Fruit fly (Drosophila melanogaster): ENCODE results near the gene CG45012.

Gene CG45012

DNA sequence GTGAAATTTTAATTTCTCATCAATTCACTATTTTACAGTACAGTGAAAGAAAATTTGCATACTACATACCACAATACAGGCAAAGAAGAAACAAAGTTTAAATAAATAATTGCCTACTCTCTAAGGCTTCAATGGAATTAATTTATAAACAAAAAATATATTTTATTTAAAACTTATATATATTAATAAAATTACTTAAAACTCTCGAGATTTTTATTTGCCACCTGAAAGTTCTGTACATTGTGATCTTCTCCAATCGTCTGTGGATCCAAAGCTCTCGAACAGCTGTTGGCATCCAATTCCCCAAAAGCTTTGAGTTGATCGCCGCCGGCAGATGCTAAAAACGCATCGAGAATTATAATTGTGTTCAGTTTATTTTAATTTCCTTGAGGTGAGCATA is 15.2 kb downstream of the CG45012 start, which contains the start of gene Mal-B2:
Gene Mal-B2, plus strand, starts transcription at position 301 of the 400 bp plus-strand sequence.
- no peak for TF ChIP-seq CG4318 (GFP tag; optimal IDR thresholded peaks at IDR 0.05)
- no peak for TF ChIP-seq CG11762 (GFP tag; optimal IDR thresholded peaks at IDR 0.05; ENCODE audit: insufficient read depth)
- TF ChIP-seq CG11294 (GFP tag; IDR thresholded peaks at IDR 0.05), result no peak
- no peak for TF ChIP-seq acj6 (GFP tag; optimal IDR thresholded peaks at IDR 0.05)
- TF ChIP-seq Hr4 (GFP tag; optimal IDR thresholded peaks at IDR 0.05), result no peak
- no peak for TF ChIP-seq spab (GFP tag; optimal IDR thresholded peaks at IDR 0.05)
- TF ChIP-seq salr (GFP tag; optimal IDR thresholded peaks at IDR 0.05), result no peak
- TF ChIP-seq CG8319 (GFP tag; optimal IDR thresholded peaks at IDR 0.05), result no peak

DNA sequence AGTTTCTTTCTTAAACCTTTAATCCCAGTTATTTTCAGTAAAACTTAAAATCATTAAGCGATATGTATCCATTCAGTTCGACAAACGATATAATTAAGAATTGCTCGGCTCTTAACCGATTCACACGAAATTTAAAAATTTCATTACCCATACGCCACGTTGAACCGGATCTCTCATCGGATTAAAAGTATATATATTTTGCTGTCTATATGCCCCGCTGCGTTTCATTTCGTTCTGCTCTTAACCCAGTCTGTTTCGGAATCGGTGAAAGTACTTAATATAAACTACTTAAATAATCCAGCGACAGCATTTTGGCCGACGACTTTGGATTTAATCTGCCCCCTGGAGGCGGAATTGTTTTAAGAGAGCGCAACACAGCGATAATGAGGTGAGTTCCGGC is 18.7 kb downstream of the CG45012 start, which contains the start of gene CG42751:
Gene CG42751, plus strand, starts transcription at position 301 of the 400 bp plus-strand sequence.
- TF ChIP-seq Hr4 (GFP tag; optimal IDR thresholded peaks at IDR 0.05), result no peak
- TF ChIP-seq CG8319 (GFP tag; optimal IDR thresholded peaks at IDR 0.05), result no peak
- no peak for TF ChIP-seq CG6854 (GFP tag; optimal IDR thresholded peaks at IDR 0.05)

DNA sequence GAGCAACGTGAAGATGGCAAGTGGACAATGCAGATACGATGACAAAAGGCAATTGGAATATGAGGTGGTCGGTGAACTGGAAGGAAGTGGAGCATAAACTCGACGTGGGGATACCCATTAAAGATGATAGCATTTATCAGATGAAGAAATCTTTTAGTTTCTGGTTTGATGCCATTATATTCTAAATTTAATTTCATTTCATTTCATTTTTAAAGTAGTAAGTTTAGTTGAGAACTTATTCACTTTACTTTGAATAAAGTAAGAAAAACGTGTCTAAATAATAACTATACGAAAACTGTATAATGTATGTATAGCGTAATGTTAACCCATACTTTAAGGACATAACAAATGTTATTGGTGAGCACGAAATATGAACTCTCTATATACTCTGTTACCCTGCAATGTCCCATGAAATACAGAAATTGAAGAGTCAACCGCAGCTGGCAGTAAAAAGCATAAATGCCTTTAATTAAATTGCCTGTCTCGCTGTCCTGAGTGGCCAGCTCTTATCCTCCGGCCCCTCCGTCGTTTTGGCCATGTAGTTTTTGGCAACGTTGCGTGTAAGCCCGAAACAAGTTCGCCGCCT is 36.6 kb downstream of the CG45012 start:
- TF ChIP-seq salr (GFP tag; optimal IDR thresholded peaks at IDR 0.05), result peak in 1 of 2 experiments; percentile 5
- no peak for TF ChIP-seq Hr38 (GFP tag; optimal IDR thresholded peaks at IDR 0.05)
- no peak for TF ChIP-seq CG11294 (GFP tag; IDR thresholded peaks at IDR 0.05)
- peak; percentile 25 for TF ChIP-seq Ets21C (GFP tag; optimal IDR thresholded peaks at IDR 0.05)
- peak; percentile 56 for TF ChIP-seq pdm3 (GFP tag; optimal IDR thresholded peaks at IDR 0.05)
- TF ChIP-seq CG7368 (GFP tag; optimal IDR thresholded peaks at IDR 0.05), result no peak
- TF ChIP-seq Sox14 (GFP tag; optimal IDR thresholded peaks at IDR 0.05), result peak; percentile 45
- no peak for TF ChIP-seq fkh (GFP tag; optimal IDR thresholded peaks at IDR 0.05)
- TF ChIP-seq Blimp-1 (GFP tag; optimal IDR thresholded peaks at IDR 0.05), result no peak
- peak; percentile 93 for TF ChIP-seq Eip78C (GFP tag)
- peak; percentile 64 for TF ChIP-seq Met (GFP tag; optimal IDR thresholded peaks at IDR 0.05)
- TF ChIP-seq CG10669 (GFP tag; optimal IDR thresholded peaks at IDR 0.05), result peak; percentile 39
- TF ChIP-seq CG8632 (GFP tag; optimal IDR thresholded peaks at IDR 0.05), result peak; percentile 49
- TF ChIP-seq CG3032 (tag; optimal IDR thresholded peaks at IDR 0.05), result peak; percentile 23
- TF ChIP-seq vri (GFP tag; optimal IDR thresholded peaks at IDR 0.05), result no peak
- TF ChIP-seq CG6792 (GFP tag; optimal IDR thresholded peaks at IDR 0.05), result peak; percentile 61
- TF ChIP-seq CG9139 (GFP tag; optimal IDR thresholded peaks at IDR 0.05), result no peak
- peak; percentile 62 for TF ChIP-seq CG34406 (GFP tag; optimal IDR thresholded peaks at IDR 0.05)
- TF ChIP-seq CG32006 (GFP tag; optimal IDR thresholded peaks at IDR 0.05), result peak; percentile 11
- TF ChIP-seq net (GFP tag; optimal IDR thresholded peaks at IDR 0.05), result no peak
- no peak for TF ChIP-seq Eip93F (GFP tag; optimal IDR thresholded peaks at IDR 0.05)
- no peak for TF ChIP-seq fd85E (GFP tag; optimal IDR thresholded peaks at IDR 0.05)
- TF ChIP-seq spab (GFP tag; optimal IDR thresholded peaks at IDR 0.05), result peak; percentile 41
- TF ChIP-seq cyc (GFP tag; optimal IDR thresholded peaks at IDR 0.05), result peak; percentile 57
- TF ChIP-seq CG8119 (GFP tag; IDR thresholded peaks at IDR 0.05), result no peak
- peak; percentile 28 for TF ChIP-seq dsx (GFP tag; optimal IDR thresholded peaks at IDR 0.05; ENCODE audit: poor library complexity, severe bottlenecking)
- TF ChIP-seq fd59A (GFP tag; optimal IDR thresholded peaks at IDR 0.05), result peak; percentile 9
- TF ChIP-seq CG6808 (GFP tag; optimal IDR thresholded peaks at IDR 0.05), result peak; percentile 41
- TF ChIP-seq OdsH (GFP tag; optimal IDR thresholded peaks at IDR 0.05), result peak; percentile 49
- TF ChIP-seq Sox102F (GFP tag; optimal IDR thresholded peaks at IDR 0.05), result peak; percentile 68
- peak; percentile 50 for TF ChIP-seq CG31627 (GFP tag; optimal IDR thresholded peaks at IDR 0.05)
- TF ChIP-seq CG11762 (GFP tag; optimal IDR thresholded peaks at IDR 0.05; ENCODE audit: insufficient read depth), result peak; percentile 16
- peak; percentile 51 for TF ChIP-seq Hr39 (GFP tag; optimal IDR thresholded peaks at IDR 0.05)
- no peak for TF ChIP-seq dac (GFP tag; optimal IDR thresholded peaks at IDR 0.05)
- peak; percentile 59 for TF ChIP-seq CG11902 (GFP tag; optimal IDR thresholded peaks at IDR 0.05)
- TF ChIP-seq achi (GFP tag; optimal IDR thresholded peaks at IDR 0.05), result peak; percentile 52
- peak; percentile 57 for TF ChIP-seq Ets96B (tag; optimal IDR thresholded peaks at IDR 0.05)
- TF ChIP-seq eg (GFP tag; IDR thresholded peaks at IDR 0.05), result no peak
- no peak for TF ChIP-seq CG16779 (tag; optimal IDR thresholded peaks at IDR 0.05)
- TF ChIP-seq lz (GFP tag; optimal IDR thresholded peaks at IDR 0.05), result peak; percentile 66
- peak; percentile 66 for TF ChIP-seq Smox (GFP tag; optimal IDR thresholded peaks at IDR 0.05)
- TF ChIP-seq CG6854 (GFP tag; optimal IDR thresholded peaks at IDR 0.05), result no peak
- peak; percentile 25 for TF ChIP-seq CG8319 (GFP tag; optimal IDR thresholded peaks at IDR 0.05)
